Fruit fly (Drosophila melanogaster) whole organism, embryonic: ENCODE measurements around the gene CG4438.

Source experiments
- Bgb ChIP-seq: fragments of 200-800 bp; sonication (Bioruptor generic); IDR thresholded peaks from 2 replicates; pipeline ENCODE4 v1.3.6; 2022; ENCODE audit warnings: missing biosample characterization, missing genetic modification characterization; ENCODE audit not compliant: partially characterized antibody
- CG10431 ChIP-seq: fragments of 200-800 bp; sonication (Bioruptor generic); optimal IDR thresholded peaks from 3 replicates; lab custom pipeline; 2018; ENCODE audit warnings: missing biosample characterization, mild to moderate bottlenecking, missing genetic modification characterization
- CG10959 ChIP-seq: fragments of 200-800 bp; sonication (Bioruptor generic); IDR thresholded peaks from 2 replicates; pipeline ENCODE4 v1.3.6; 2022; ENCODE audit warnings: missing biosample characterization, missing genetic modification characterization
- CG10979 ChIP-seq: fragments of 200-800 bp; sonication (Bioruptor generic); optimal IDR thresholded peaks from 2 replicates; lab custom pipeline; 2018; ENCODE audit warnings: missing biosample characterization, mild to moderate bottlenecking, missing genetic modification characterization, moderate library complexity
- CG11723 ChIP-seq: fragments of 200-800 bp; sonication (Bioruptor generic); optimal IDR thresholded peaks from 2 replicates; lab custom pipeline; 2017; ENCODE audit warnings: missing biosample characterization, mild to moderate bottlenecking, missing genetic modification characterization
- CG13424 ChIP-seq: fragments of 200-800 bp; sonication (Bioruptor generic); optimal IDR thresholded peaks from 2 replicates; lab custom pipeline; 2019; ENCODE audit warnings: missing biosample characterization, mild to moderate bottlenecking, missing genetic modification characterization, moderate library complexity
- CG15514 ChIP-seq: fragments of 200-800 bp; sonication (Bioruptor generic); optimal IDR thresholded peaks from 3 replicates; lab custom pipeline; 2017; ENCODE audit warnings: missing biosample characterization, missing genetic modification characterization, mild to moderate bottlenecking, moderate library complexity, missing genetic modification reagents
- CG17186 ChIP-seq: fragments of 200-800 bp; sonication (Bioruptor generic); optimal IDR thresholded peaks from 3 replicates; lab custom pipeline; 2017; ENCODE audit warnings: missing biosample characterization, missing genetic modification reagents, missing genetic modification characterization
- CG2712 ChIP-seq: fragments of 200-800 bp; optimal IDR thresholded peaks from 3 replicates; lab custom pipeline; 2019; ENCODE audit warnings: missing biosample characterization, mild to moderate bottlenecking, missing genetic modification characterization, moderate library complexity
- CG30020 ChIP-seq: fragments of 200-800 bp; optimal IDR thresholded peaks from 2 replicates; lab custom pipeline; 2019; ENCODE audit warnings: missing biosample characterization, mild to moderate bottlenecking, missing genetic modification characterization, moderate library complexity
- CG33213 ChIP-seq: fragments of 200-800 bp; sonication (Bioruptor generic); optimal IDR thresholded peaks from 3 replicates; lab custom pipeline; 2016; ENCODE audit warnings: missing biosample characterization, missing genetic modification characterization
- CG3726 ChIP-seq: fragments of 200-800 bp; sonication (Bioruptor generic); IDR thresholded peaks from 3 replicates; pipeline ENCODE4, ENCODE4 v1.3.6; 2022; ENCODE audit warnings: missing biosample characterization, missing genetic modification characterization
- CG6683 ChIP-seq: fragments of 200-800 bp; sonication (Bioruptor generic); optimal IDR thresholded peaks from 2 replicates; lab custom pipeline; 2017; ENCODE audit warnings: missing biosample characterization, mild to moderate bottlenecking, missing genetic modification characterization, missing genetic modification reagents
- CG6689 ChIP-seq: fragments of 200-800 bp; sonication (Bioruptor generic); IDR thresholded peaks from 2 replicates; pipeline ENCODE4 v1.3.6; 2022; ENCODE audit warnings: missing biosample characterization, missing genetic modification characterization
- CG7928 ChIP-seq: fragments of 200-800 bp; sonication (Bioruptor generic); optimal IDR thresholded peaks from 2 replicates; lab custom pipeline; 2017; ENCODE audit warnings: missing biosample characterization, mild to moderate bottlenecking, missing genetic modification characterization
- CG8478 ChIP-seq: fragments of >200 bp; optimal IDR thresholded peaks from 2 replicates; lab custom pipeline; 2018
- CG9437 ChIP-seq: fragments of 200-800 bp; sonication (Bioruptor generic); optimal IDR thresholded peaks from 2 replicates; lab custom pipeline; 2018; ENCODE audit warnings: missing biosample characterization, mild to moderate bottlenecking, missing genetic modification characterization
- CG9727 ChIP-seq: fragments of 200-800 bp; sonication (Bioruptor generic); optimal IDR thresholded peaks from 3 replicates; lab custom pipeline; 2017; ENCODE audit warnings: missing biosample characterization, mild to moderate bottlenecking, missing genetic modification characterization
- CG9797 ChIP-seq: fragments of 200-800 bp; sonication (Bioruptor generic); optimal IDR thresholded peaks from 3 replicates; lab custom pipeline; 2018; ENCODE audit warnings: missing biosample characterization, mild to moderate bottlenecking, missing genetic modification characterization
- CoRest ChIP-seq: fragments of 200-800 bp; sonication (Bioruptor generic); optimal IDR thresholded peaks from 3 replicates; lab custom pipeline; 2018; ENCODE audit warnings: missing biosample characterization, mild to moderate bottlenecking, missing genetic modification characterization, moderate library complexity
- Drgx ChIP-seq: fragments of 200-800 bp; sonication (Bioruptor generic); IDR thresholded peaks from 2 replicates; pipeline ENCODE4 v1.3.6; 2022; ENCODE audit warnings: missing biosample characterization, missing genetic modification characterization
- Fer1 ChIP-seq: fragments of 200-800 bp; sonication (Bioruptor generic); optimal IDR thresholded peaks from 2 replicates; lab custom pipeline; 2017; ENCODE audit warnings: missing biosample characterization, mild to moderate bottlenecking, missing genetic modification characterization
- Fer2 ChIP-seq: fragments of 200-800 bp; sonication (Bioruptor generic); optimal IDR thresholded peaks from 2 replicates; lab custom pipeline; 2018; ENCODE audit warnings: missing biosample characterization, mild to moderate bottlenecking, missing genetic modification characterization, moderate library complexity
- Fer3 ChIP-seq: fragments of 200-800 bp; sonication (Bioruptor generic); optimal IDR thresholded peaks from 2 replicates; lab custom pipeline; 2018; ENCODE audit warnings: missing biosample characterization, mild to moderate bottlenecking, missing genetic modification characterization, moderate library complexity
- Hr39 ChIP-seq: fragments of >200 bp; optimal IDR thresholded peaks from 2 replicates; lab custom pipeline; 2017
- Nf-YB ChIP-seq: fragments of 200-800 bp; sonication (Bioruptor generic); optimal IDR thresholded peaks from 3 replicates; lab custom pipeline; 2019; ENCODE audit warnings: missing biosample characterization, mild to moderate bottlenecking, missing genetic modification characterization, moderate library complexity
- Ravus ChIP-seq: fragments of 200-800 bp; sonication (Bioruptor generic); IDR thresholded peaks from 2 replicates; pipeline ENCODE4 v1.3.6; 2022; ENCODE audit warnings: missing biosample characterization, missing genetic modification characterization
- Rfx ChIP-seq: fragments of 200-800 bp; sonication (Bioruptor generic); IDR thresholded peaks from 2 replicates; pipeline ENCODE4 v1.3.6; 2022; ENCODE audit warnings: missing biosample characterization, missing genetic modification characterization
- Sox100B ChIP-seq: fragments of 200-800 bp; sonication (Bioruptor generic); optimal IDR thresholded peaks from 3 replicates; lab custom pipeline; 2018; ENCODE audit warnings: missing biosample characterization, mild to moderate bottlenecking, missing genetic modification characterization
- Usf ChIP-seq: fragments of 200-800 bp; sonication (Bioruptor generic); optimal IDR thresholded peaks from 2 replicates; lab custom pipeline; 2017; ENCODE audit warnings: missing genotype, missing biosample characterization, missing genetic modification characterization
- ap ChIP-seq: fragments of 200-800 bp; sonication (Bioruptor generic); IDR thresholded peaks from 2 replicates; pipeline ENCODE4 v1.3.6; 2022; ENCODE audit warnings: missing biosample characterization, missing genetic modification characterization
- cad ChIP-seq: fragments of >200 bp; optimal IDR thresholded peaks from 2 replicates; lab custom pipeline; 2017; ENCODE audit warnings: missing biosample characterization, missing genetic modification characterization
- cg ChIP-seq: fragments of 200-800 bp; sonication (Bioruptor generic); optimal IDR thresholded peaks from 3 replicates; lab custom pipeline; 2019; ENCODE audit warnings: missing biosample characterization, mild to moderate bottlenecking, missing genetic modification characterization, moderate library complexity
- crc ChIP-seq: fragments of 200-800 bp; sonication (Bioruptor generic); optimal IDR thresholded peaks from 2 replicates; lab custom pipeline; 2016; ENCODE audit warnings: missing biosample characterization, missing genetic modification characterization
- crol ChIP-seq: fragments of 200-800 bp; sonication (Bioruptor generic); IDR thresholded peaks from 2 replicates; pipeline ENCODE4 v1.3.6; 2022; ENCODE audit warnings: missing biosample characterization, missing genetic modification characterization
- dimm ChIP-seq: fragments of 200-800 bp; sonication (Bioruptor generic); IDR thresholded peaks from 2 replicates; pipeline ENCODE4 v1.3.6; 2022; ENCODE audit warnings: missing biosample characterization, missing genetic modification characterization
- eve ChIP-seq, 2 experiments: fragments of >200 bp; optimal IDR thresholded peaks; 2 replicates each; lab custom pipeline; 2017; ENCODE audit warnings: missing biosample characterization in 2 of 2, missing genetic modification characterization in 2 of 2
- gcm2 ChIP-seq: fragments of 200-800 bp; sonication (Bioruptor generic); optimal IDR thresholded peaks from 2 replicates; lab custom pipeline; 2016; ENCODE audit warnings: missing biosample characterization, missing genetic modification characterization
- gsb ChIP-seq: fragments of 200-800 bp; sonication (Bioruptor generic); IDR thresholded peaks from 2 replicates; pipeline ENCODE4 v1.3.6; 2022; ENCODE audit warnings: missing biosample characterization, missing genetic modification characterization
- ind ChIP-seq: fragments of 200-800 bp; sonication (Bioruptor generic); optimal IDR thresholded peaks from 3 replicates; lab custom pipeline; 2016; ENCODE audit warnings: missing biosample characterization, missing genetic modification characterization
- lmd ChIP-seq: fragments of 200-800 bp; sonication (Bioruptor generic); IDR thresholded peaks from 2 replicates; pipeline ENCODE4 v1.3.6; 2022; ENCODE audit warnings: missing biosample characterization, missing genetic modification characterization
- otp ChIP-seq: fragments of 200-800 bp; sonication (Bioruptor generic); IDR thresholded peaks from 3 replicates; pipeline ENCODE4, ENCODE4 v1.3.6; 2022; ENCODE audit warnings: missing biosample characterization, missing genetic modification characterization
- pnt ChIP-seq: fragments of 200-800 bp; sonication (Bioruptor generic); optimal IDR thresholded peaks from 3 replicates; lab custom pipeline; 2016; ENCODE audit warnings: missing biosample characterization, missing genetic modification characterization
- rib ChIP-seq: fragments of 200-800 bp; sonication (Bioruptor generic); IDR thresholded peaks from 2 replicates; pipeline ENCODE4 v1.3.6; 2022; ENCODE audit warnings: missing biosample characterization, missing genetic modification characterization
- sc ChIP-seq, 3 experiments: fragments of >200 bp in 2 of 3; fragments of 200-800 bp in 1 of 3; sonication (Bioruptor generic) in 1 of 3; optimal IDR thresholded peaks; 2 replicates in 2 of 3; 3 replicates in 1 of 3; lab custom pipeline; 2017; ENCODE audit warnings: mild to moderate bottlenecking in 1 of 3, missing biosample characterization in 1 of 3, missing genetic modification characterization in 1 of 3, missing genetic modification reagents in 1 of 3
- scrt ChIP-seq: fragments of 200-800 bp; sonication (Bioruptor generic); optimal IDR thresholded peaks from 2 replicates; lab custom pipeline; 2018; ENCODE audit warnings: missing biosample characterization, mild to moderate bottlenecking, missing genetic modification characterization, moderate library complexity
- sens ChIP-seq: fragments of 200-800 bp; sonication (Bioruptor generic); peaks from one replicate; lab custom pipeline; 2016; ENCODE audit warnings: missing biosample characterization, missing genetic modification characterization
- sisA ChIP-seq: fragments of 200-800 bp; sonication (Bioruptor generic); IDR thresholded peaks from 2 replicates; pipeline ENCODE4 v1.3.6; 2022; ENCODE audit warnings: missing biosample characterization, missing genetic modification characterization
- tio ChIP-seq: fragments of 200-800 bp; sonication (Bioruptor generic); optimal IDR thresholded peaks from 2 replicates; lab custom pipeline; 2017; ENCODE audit warnings: missing biosample characterization, missing genetic modification characterization, inconsistent platforms
- tna ChIP-seq: fragments of 200-800 bp; sonication (Bioruptor generic); IDR thresholded peaks from 2 replicates; pipeline ENCODE4 v1.3.6; 2022; ENCODE audit warnings: missing biosample characterization, missing genetic modification characterization; ENCODE audit not compliant: partially characterized antibody
- twi ChIP-seq: fragments of 200-800 bp; optimal IDR thresholded peaks from 2 replicates; lab custom pipeline; 2019; ENCODE audit warnings: missing biosample characterization, mild to moderate bottlenecking, missing genetic modification characterization, moderate library complexity
- zen2 ChIP-seq: fragments of 200-800 bp; sonication (Bioruptor generic); IDR thresholded peaks from 3 replicates; pipeline ENCODE4 v1.3.6; 2022; ENCODE audit warnings: missing biosample characterization, missing genetic modification characterization; ENCODE audit not compliant: partially characterized antibody

Gene CG4438

DNA sequence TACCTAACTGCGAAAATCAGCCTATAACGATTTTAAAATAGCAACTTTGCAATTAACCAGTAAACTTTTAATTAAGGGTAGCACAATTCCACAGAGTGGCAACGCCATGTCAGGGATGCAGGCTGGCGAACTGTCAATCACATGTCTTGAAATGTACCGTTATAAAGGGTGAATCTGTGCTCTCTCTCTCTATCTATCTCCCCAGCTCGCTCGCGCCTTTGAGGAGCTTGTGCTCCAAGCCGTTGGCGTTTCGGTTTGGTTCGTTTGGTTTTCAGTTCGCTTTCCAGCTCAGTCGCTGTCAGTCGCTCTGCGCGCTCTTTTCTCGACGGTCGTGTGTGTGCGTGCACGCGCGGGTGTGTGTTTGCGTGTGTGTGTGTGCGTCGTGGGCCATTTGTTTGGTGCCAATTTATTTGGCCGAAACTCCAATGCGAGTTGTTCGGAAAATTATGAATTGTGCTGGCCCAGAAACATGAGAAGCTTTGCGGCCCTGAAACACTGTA is 39.5 kb upstream of the CG4438 start, which contains the start of gene numb (continued):
- no peak for TF ChIP-seq dimm
- TF ChIP-seq otp (GFP tag; lab: Robert Waterston, UW), result no peak
- no peak for TF ChIP-seq CG10431 (GFP tag; lab: Kevin White, UChicago)
- no peak for TF ChIP-seq CG6683 (GFP tag; lab: Kevin White, UChicago)
- TF ChIP-seq pnt, result no peak
- TF ChIP-seq Bgb, result peak; percentile 53
- TF ChIP-seq twi (tag; lab: Kevin White, UChicago), result no peak
- TF ChIP-seq CG15514 (GFP tag; lab: Kevin White, UChicago), result peak; percentile 74
- no peak for TF ChIP-seq ind (GFP tag; lab: Kevin White, UChicago)
- 0 out of 2 replicates have a peak, but pooled peaks have one; percentile 21 for TF ChIP-seq tna
- TF ChIP-seq Fer2 (tag; lab: Kevin White, UChicago), result no peak
- TF ChIP-seq Ravus (GFP tag; lab: Robert Waterston, UW), result no peak
- TF ChIP-seq Nf-YB (GFP tag; lab: Kevin White, UChicago), result no peak
- no peak for TF ChIP-seq CG33213 (GFP tag; lab: Kevin White, UChicago)
- TF ChIP-seq Drgx (GFP tag; lab: Robert Waterston, UW), result no peak
- peak; percentile 69 for TF ChIP-seq sens (GFP tag; lab: Kevin White, UChicago)
- TF ChIP-seq CG17186 (GFP tag; lab: Kevin White, UChicago), result no peak
- peak; percentile 26; the same call in 1 of the 2 replicates for TF ChIP-seq Rfx
- no peak for TF ChIP-seq CG30020 (tag; lab: Kevin White, UChicago)
- TF ChIP-seq Fer3 (tag; lab: Kevin White, UChicago), result no peak
- no peak for TF ChIP-seq sisA (GFP tag; lab: Robert Waterston, UW)
- TF ChIP-seq crol (GFP tag; lab: Robert Waterston, UW), result no peak
- TF ChIP-seq CG2712 (tag; lab: Kevin White, UChicago), result no peak
- 0 out of 3 replicates have a peak, but pooled peaks have one; percentile 16 for TF ChIP-seq zen2 (GFP tag; lab: Robert Waterston, UW)
- TF ChIP-seq CG7928 (GFP tag; lab: Kevin White, UChicago), result peak; percentile 84
- no peak for TF ChIP-seq eve (GFP tag; optimal IDR thresholded peaks at IDR 0.05; lab: Kevin White, UChicago)
- no peak for TF ChIP-seq CG10979
- no peak for TF ChIP-seq Sox100B (GFP tag; lab: Kevin White, UChicago)
- TF ChIP-seq lmd (GFP tag; lab: Robert Waterston, UW), result no peak
- no peak for TF ChIP-seq CoRest (tag; lab: Kevin White, UChicago)
- no peak for TF ChIP-seq sc (optimal IDR thresholded peaks at IDR 0.05; lab: Kevin White, UChicago)
- TF ChIP-seq sc (GFP tag; optimal IDR thresholded peaks at IDR 0.05; lab: Kevin White, UChicago), result no peak
- TF ChIP-seq Fer1 (GFP tag; lab: Kevin White, UChicago), result no peak
- no peak for TF ChIP-seq crc (GFP tag; lab: Kevin White, UChicago)
- peak; percentile 76 for TF ChIP-seq cg (GFP tag; lab: Kevin White, UChicago)
- no peak for TF ChIP-seq CG10959
- no peak for TF ChIP-seq CG8478
- no peak for TF ChIP-seq gsb
- TF ChIP-seq tio, result no peak
- peak; percentile 95 for TF ChIP-seq Hr39 (lab: Kevin White, UChicago)
- TF ChIP-seq CG11723 (GFP tag; lab: Kevin White, UChicago), result no peak
- TF ChIP-seq cad (GFP tag; lab: Kevin White, UChicago), result no peak
- peak; percentile 70; the same call in 1 of the 2 replicates for TF ChIP-seq rib (GFP tag; lab: Robert Waterston, UW)
- TF ChIP-seq ap (GFP tag; lab: Robert Waterston, UW), result no peak
- TF ChIP-seq CG9727 (GFP tag; lab: Kevin White, UChicago), result no peak
- no peak for TF ChIP-seq CG13424 (tag; lab: Kevin White, UChicago)
- TF ChIP-seq gcm2 (GFP tag; lab: Kevin White, UChicago), result no peak
- TF ChIP-seq CG9437 (GFP tag; lab: Kevin White, UChicago), result no peak
- no peak for TF ChIP-seq CG3726
- TF ChIP-seq scrt (GFP tag; lab: Kevin White, UChicago), result peak; percentile 32
- no peak for TF ChIP-seq CG9797
- TF ChIP-seq Usf (GFP tag; lab: Kevin White, UChicago), result no peak
- no peak for TF ChIP-seq CG6689
